Worm (Caenorhabditis elegans): ENCODE measurements around the gene srh-34.

srh-34 gene

ce11 chrV:438094-438493 lies 8.4 kb downstream of the srh-34 start, which contains the start of gene B0554.1:
Gene B0554.1 (plus strand): TSS chrV:438394.
- TF ChIP-seq W03F9.2 (tag; optimal IDR thresholded peaks at IDR 0.05) = no peak

DNA sequence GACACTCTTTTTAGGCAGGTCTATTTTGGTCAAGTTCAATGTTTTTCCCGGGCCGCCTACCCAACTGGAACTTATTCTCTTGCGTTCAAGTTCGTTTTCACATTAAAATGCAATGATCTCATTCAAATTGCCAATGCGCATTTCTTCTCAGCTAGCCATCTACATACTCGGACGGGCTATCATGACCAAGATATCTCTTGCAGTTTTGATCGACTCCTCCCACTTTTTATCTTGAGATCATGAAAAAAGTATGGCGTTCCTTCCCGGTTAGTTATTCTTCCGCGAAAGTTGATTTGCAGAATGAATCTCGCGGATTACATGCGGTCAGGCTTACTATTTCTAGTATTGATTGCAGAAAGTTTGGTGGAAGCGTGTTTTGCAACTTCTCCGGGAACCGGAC lies 12.6 kb downstream of the srh-34 start, which contains the start of gene B0554.2:
Gene B0554.2, plus strand, starts transcription at position 301 of the 400 bp plus-strand sequence.
- TF ChIP-seq W03F9.2 (tag; optimal IDR thresholded peaks at IDR 0.05) = no peak
- TF ChIP-seq him-1 (tag; optimal IDR thresholded peaks at IDR 0.05) = no peak
- no peak for TF ChIP-seq dao-5 (tag; optimal IDR thresholded peaks at IDR 0.05)

DNA sequence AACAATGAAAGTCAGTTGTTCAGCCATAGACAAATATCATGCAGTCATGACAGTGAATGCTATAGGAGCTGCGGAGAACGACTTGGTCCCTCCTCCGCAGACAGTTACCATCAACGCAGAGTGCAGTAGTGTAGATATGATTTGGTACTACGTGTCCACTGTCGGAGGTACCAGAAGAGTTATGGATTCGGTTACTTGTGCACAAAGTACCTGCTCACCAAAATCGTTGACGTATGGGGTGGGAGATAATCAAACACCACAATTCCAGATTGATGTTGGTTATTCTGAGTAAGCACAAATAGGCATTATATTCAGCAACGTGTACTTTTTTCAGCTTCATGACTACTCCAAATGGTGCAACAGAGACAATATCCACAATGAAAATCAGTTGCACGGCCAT lies 13.5 kb downstream of the srh-34 start:
- TF ChIP-seq dao-5 (tag; optimal IDR thresholded peaks at IDR 0.05) (no peak), W03F9.2 (tag; optimal IDR thresholded peaks at IDR 0.05) (no peak), him-1 (tag; optimal IDR thresholded peaks at IDR 0.05) (no peak)

DNA sequence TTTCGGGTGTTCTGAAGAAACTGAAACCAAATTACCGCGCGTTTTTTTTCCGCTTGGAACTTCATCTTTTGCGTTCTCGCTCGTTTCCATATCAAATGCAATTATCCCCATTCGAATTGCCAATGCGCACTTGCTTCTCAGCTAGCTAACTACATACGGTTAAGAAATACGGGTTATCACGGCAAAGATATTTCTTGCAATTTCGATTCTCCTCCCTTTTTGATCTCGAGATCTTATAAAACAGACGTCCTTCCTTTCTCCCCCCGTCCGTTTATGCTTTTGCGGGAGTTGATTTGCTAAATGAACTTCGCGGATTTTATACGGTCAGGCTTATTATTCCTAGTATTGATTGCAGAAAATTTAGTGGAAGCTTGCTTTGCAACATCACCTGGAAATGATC lies 17.6 kb downstream of the srh-34 start, which contains the start of gene B0554.4:
Gene B0554.4, plus strand, starts transcription at position 301 of the 400 bp plus-strand sequence.
- TF ChIP-seq W03F9.2 (tag; optimal IDR thresholded peaks at IDR 0.05) (no peak), dao-5 (tag; optimal IDR thresholded peaks at IDR 0.05) (no peak), him-1 (tag; optimal IDR thresholded peaks at IDR 0.05) (no peak)

- no peak for TF ChIP-seq dao-5 (tag; optimal IDR thresholded peaks at IDR 0.05)
- TF ChIP-seq W03F9.2 (tag; optimal IDR thresholded peaks at IDR 0.05) = no peak
- no peak for TF ChIP-seq him-1 (tag; optimal IDR thresholded peaks at IDR 0.05)
Observed at ce11 chrV:424140-424539, 22.3 kb downstream of the srh-34 start, which contains the start of gene B0554.5. Gene B0554.5 (plus strand): TSS chrV:424440.

- TF ChIP-seq him-1 (tag; optimal IDR thresholded peaks at IDR 0.05) (no peak), W03F9.2 (tag; optimal IDR thresholded peaks at IDR 0.05) (no peak), dao-5 (tag; optimal IDR thresholded peaks at IDR 0.05) (no peak)
Observed at ce11 chrV:422133-422532, 24.3 kb downstream of the srh-34 start, which contains the start of gene dod-20. Gene dod-20 (plus strand): TSS chrV:422433.

ce11 chrV:418432-418831 lies 28.0 kb downstream of the srh-34 start, which contains the start of gene Y39D8A.1:
Gene Y39D8A.1 (plus strand): TSS chrV:418732.
- TF ChIP-seq dao-5 (tag; optimal IDR thresholded peaks at IDR 0.05) (no peak), him-1 (tag; optimal IDR thresholded peaks at IDR 0.05) (no peak), W03F9.2 (tag; optimal IDR thresholded peaks at IDR 0.05) (no peak)

DNA sequence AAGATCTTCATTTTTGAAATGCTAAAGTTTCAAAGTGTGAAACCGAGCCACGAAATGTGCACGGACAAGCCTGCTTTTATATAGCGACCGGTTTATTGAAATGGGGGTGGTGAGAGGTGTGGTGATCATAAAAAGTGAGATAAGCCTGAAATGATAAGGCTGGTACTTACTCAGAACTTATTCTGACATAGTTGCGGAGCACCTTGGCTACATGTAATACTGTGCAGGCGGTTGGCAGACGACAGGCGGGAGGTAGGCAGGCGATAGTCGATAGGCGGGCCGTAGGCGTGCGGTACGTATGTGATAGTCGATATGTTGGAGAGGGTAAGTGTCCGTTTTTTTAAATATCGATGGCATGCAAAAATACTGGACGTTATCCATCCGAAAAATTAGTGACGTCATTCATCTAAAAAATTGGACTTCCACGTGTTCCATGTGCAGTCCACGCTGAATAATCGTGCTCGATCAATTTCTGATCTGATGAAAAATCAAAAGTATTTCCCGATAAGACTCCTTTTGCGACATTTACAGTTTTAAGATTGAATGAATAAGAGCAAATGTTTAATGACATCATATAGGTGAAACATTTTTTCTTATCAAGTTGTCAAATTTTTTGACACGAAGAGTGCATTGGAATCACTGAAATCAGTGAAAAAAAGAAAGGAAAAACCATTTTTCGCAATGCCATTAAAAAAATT lies 28.7 kb downstream of the srh-34 start, which contains the start of gene irg-8:
Gene irg-8, minus strand, starts transcription at position 51 of the 698 bp plus-strand sequence.
- no peak for TF ChIP-seq him-1 (tag; optimal IDR thresholded peaks at IDR 0.05)
- no peak for TF ChIP-seq W03F9.2 (tag; optimal IDR thresholded peaks at IDR 0.05)
- no peak for TF ChIP-seq dao-5 (tag; optimal IDR thresholded peaks at IDR 0.05)

ce11 chrV:415072-415471 lies 31.4 kb downstream of the srh-34 start:
- TF ChIP-seq W03F9.2 (tag; optimal IDR thresholded peaks at IDR 0.05) (no peak), dao-5 (tag; optimal IDR thresholded peaks at IDR 0.05) (no peak), him-1 (tag; optimal IDR thresholded peaks at IDR 0.05) (no peak)

DNA sequence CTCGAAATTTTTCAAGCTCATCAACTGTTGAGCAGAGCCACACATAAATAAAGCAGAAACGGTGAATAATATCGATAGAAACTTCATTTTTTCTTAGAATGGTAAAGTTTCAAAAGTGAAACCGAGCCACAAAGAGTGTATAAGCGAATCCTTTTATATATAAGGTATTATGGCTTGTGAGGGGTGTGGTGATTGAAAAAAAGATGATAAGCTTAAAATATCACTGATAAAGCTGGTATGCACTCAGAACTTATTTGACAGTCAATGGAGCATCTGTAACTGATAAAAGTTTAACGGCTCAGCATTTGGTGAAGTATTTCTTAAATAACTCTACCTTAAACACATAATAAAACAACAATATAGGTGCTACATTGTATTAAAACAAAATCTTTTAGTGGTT lies 31.8 kb downstream of the srh-34 start, which contains the start of gene dod-19:
Gene dod-19, minus strand, starts transcription at position 130 of the 400 bp plus-strand sequence.
- no peak for TF ChIP-seq him-1 (tag; optimal IDR thresholded peaks at IDR 0.05)
- TF ChIP-seq dao-5 (tag; optimal IDR thresholded peaks at IDR 0.05) = no peak
- no peak for TF ChIP-seq W03F9.2 (tag; optimal IDR thresholded peaks at IDR 0.05)

- TF ChIP-seq dao-5 (tag; optimal IDR thresholded peaks at IDR 0.05) = no peak
- TF ChIP-seq W03F9.2 (tag; optimal IDR thresholded peaks at IDR 0.05) = no peak
- no peak for TF ChIP-seq him-1 (tag; optimal IDR thresholded peaks at IDR 0.05)
Observed at ce11 chrV:412820-413219, 33.7 kb downstream of the srh-34 start.

DNA sequence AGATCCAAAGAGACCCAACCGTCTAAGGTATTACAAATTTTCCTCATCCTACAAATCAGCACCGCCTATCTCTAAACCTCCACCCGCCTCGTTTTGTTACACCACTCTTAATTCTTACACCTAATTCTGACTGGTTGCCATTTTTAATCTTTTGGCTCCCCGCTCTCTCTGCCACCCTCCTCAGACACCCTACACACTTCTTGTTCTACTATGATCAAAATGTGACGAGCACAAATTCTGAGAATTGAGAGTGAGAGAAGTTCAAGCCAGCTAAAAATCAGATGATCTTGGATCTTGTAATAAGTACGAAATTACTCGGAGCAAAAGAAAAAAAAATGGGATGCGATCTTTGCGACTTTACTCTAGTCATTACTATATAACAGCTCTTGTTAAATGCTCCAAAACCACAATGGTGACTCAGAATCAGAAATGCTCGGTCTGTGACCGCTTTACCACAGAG lies 42.2 kb downstream of the srh-34 start, which contains the start of gene nhr-252:
Gene nhr-252, plus strand, starts transcription at position 410 of the 460 bp plus-strand sequence.
- TF ChIP-seq dao-5 (tag; optimal IDR thresholded peaks at IDR 0.05) (no peak), him-1 (tag; optimal IDR thresholded peaks at IDR 0.05) (no peak), W03F9.2 (tag; optimal IDR thresholded peaks at IDR 0.05) (no peak)

DNA sequence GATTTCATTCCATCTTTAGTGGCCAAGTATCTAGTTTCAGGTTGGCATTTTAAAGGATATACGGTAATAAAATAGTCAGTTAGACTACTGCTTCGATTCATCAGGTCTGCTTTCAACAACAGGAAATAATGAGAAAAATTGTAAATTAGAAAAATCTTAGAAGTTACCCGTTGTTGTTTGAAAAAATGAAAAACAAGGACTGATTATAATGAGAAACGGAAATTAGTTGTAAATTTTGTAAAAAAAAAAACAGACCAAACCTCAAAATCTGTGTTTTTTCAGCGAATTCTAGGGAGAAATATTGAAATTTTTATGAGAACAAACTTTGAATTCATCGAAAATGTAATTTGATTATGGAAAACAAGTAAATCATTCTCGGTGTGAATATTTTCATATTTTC lies 43.4 kb downstream of the srh-34 start, which contains the start of gene srh-62:
Gene srh-62, minus strand, starts transcription at position 101 of the 400 bp plus-strand sequence.
- no peak for TF ChIP-seq dao-5 (tag; optimal IDR thresholded peaks at IDR 0.05)
- TF ChIP-seq W03F9.2 (tag; optimal IDR thresholded peaks at IDR 0.05) = no peak
- no peak for TF ChIP-seq him-1 (tag; optimal IDR thresholded peaks at IDR 0.05)

DNA sequence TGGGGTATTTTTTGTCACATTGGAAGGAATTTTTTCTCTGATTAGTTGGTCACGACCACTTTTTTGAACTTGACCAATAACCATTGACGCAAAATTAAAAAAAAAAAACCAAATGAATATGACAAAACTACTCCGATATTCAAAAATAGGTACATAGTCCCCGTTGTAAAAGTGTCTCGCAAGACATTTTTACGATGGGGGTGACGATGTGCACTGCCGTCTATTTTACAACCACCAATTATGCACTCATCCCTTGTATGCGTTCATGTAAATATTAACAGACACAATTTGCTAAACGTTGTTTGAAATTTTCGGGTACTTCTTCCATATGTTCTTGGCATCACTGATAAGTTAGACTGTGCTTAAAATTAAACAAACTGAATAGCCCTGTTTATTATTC lies 46.8 kb downstream of the srh-34 start, which contains the start of gene scl-27:
Gene scl-27, plus strand, starts transcription at position 301 of the 400 bp plus-strand sequence.
- TF ChIP-seq W03F9.2 (tag; optimal IDR thresholded peaks at IDR 0.05) (no peak), dao-5 (tag; optimal IDR thresholded peaks at IDR 0.05) (no peak), him-1 (tag; optimal IDR thresholded peaks at IDR 0.05) (no peak)

All from whole organism, L4/young adult.